Fruit fly (Drosophila melanogaster): ENCODE measurements around the gene CG43844.

CG43844 gene

DNA sequence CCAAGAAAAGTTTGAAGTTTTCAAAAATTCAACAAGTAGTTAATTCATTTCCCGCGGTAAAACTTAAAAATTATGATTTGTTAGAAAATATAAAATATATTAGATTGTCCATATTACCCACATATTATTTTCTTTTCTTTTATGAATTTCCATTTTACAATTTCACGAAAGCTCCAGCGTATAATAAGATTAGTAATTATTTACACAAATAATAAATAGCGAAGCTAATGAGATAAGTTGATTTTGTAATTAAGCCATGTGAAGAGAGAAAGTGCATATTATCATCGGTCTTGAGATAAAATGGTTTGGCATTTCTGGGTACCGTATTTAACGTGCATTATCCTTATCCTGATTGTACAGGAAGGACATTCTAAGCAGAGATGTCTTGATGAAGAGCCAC, 22.2 kb downstream of the CG43844 start, which contains the start of gene Qsox3:
Qsox3 (plus strand) TSS at position 301 of the 400 bp plus-strand sequence.
- TF ChIP-seq fd85E (GFP tag; optimal IDR thresholded peaks at IDR 0.05) (no peak), lz (GFP tag; optimal IDR thresholded peaks at IDR 0.05) (no peak), Sox14 (GFP tag; optimal IDR thresholded peaks at IDR 0.05) (no peak), CG11294 (GFP tag; IDR thresholded peaks at IDR 0.05) (no peak), CG31627 (GFP tag; optimal IDR thresholded peaks at IDR 0.05) (no peak), CG8319 (GFP tag; optimal IDR thresholded peaks at IDR 0.05) (no peak), acj6 (GFP tag; optimal IDR thresholded peaks at IDR 0.05) (no peak), Sox15 (GFP tag; optimal IDR thresholded peaks at IDR 0.05) (no peak), dac (GFP tag; optimal IDR thresholded peaks at IDR 0.05) (no peak), CG34406 (GFP tag; optimal IDR thresholded peaks at IDR 0.05) (no peak), esn (GFP tag; optimal IDR thresholded peaks at IDR 0.05) (no peak), CG6276 (GFP tag; optimal IDR thresholded peaks at IDR 0.05) (no peak), CG11902 (GFP tag; optimal IDR thresholded peaks at IDR 0.05) (no peak), cyc (GFP tag; optimal IDR thresholded peaks at IDR 0.05) (no peak), Sox102F (GFP tag; optimal IDR thresholded peaks at IDR 0.05) (no peak), spab (GFP tag; optimal IDR thresholded peaks at IDR 0.05) (no peak), CG10631 (GFP tag; optimal IDR thresholded peaks at IDR 0.05) (no peak)

DNA sequence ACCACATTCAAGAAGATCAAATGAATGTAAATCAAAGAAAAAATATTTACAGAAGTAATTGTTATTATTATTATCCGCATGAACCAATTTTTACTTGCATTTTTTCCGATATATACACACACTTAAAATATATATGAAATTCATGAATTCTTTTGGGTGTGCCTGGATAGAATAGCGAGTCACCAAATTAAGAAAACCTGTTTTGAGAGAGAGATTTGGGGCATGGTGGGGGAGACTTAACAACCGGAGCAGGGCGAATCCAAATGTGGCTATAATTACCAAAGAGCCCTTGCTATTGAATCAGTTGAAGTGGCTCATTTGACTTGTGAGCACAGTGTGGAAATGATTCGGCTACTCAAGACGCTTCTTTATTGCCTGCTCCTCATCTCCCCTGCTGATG, 24.1 kb downstream of the CG43844 start, which contains the start of gene Qsox2:
Qsox2 (plus strand) TSS at position 301 of the 400 bp plus-strand sequence.
- TF ChIP-seq dsx (GFP tag; optimal IDR thresholded peaks at IDR 0.05; ENCODE audit: poor library complexity, severe bottlenecking) (peak; percentile 43), Lpt (GFP tag; optimal IDR thresholded peaks at IDR 0.05) (no peak), CG6276 (GFP tag; optimal IDR thresholded peaks at IDR 0.05) (no peak), Sox15 (GFP tag; optimal IDR thresholded peaks at IDR 0.05) (no peak), Ets21C (GFP tag; optimal IDR thresholded peaks at IDR 0.05) (no peak), CG11902 (GFP tag; optimal IDR thresholded peaks at IDR 0.05) (no peak), fkh (GFP tag; optimal IDR thresholded peaks at IDR 0.05) (no peak), Eip93F (GFP tag; optimal IDR thresholded peaks at IDR 0.05) (no peak), CG15336 (GFP tag; IDR thresholded peaks at IDR 0.05) (no peak), Hr38 (GFP tag; optimal IDR thresholded peaks at IDR 0.05) (no peak), CG6854 (GFP tag; optimal IDR thresholded peaks at IDR 0.05) (no peak), CG11294 (GFP tag; IDR thresholded peaks at IDR 0.05) (no peak), CG9139 (GFP tag; optimal IDR thresholded peaks at IDR 0.05) (no peak), Blimp-1 (GFP tag; optimal IDR thresholded peaks at IDR 0.05) (no peak), CG6808 (GFP tag; optimal IDR thresholded peaks at IDR 0.05) (no peak), CG6792 (GFP tag; optimal IDR thresholded peaks at IDR 0.05) (no peak), CG3919 (GFP tag; optimal IDR thresholded peaks at IDR 0.05) (no peak), ss (GFP tag; optimal IDR thresholded peaks at IDR 0.05) (peak in 1 of 2 experiments; percentile 11), OdsH (GFP tag; optimal IDR thresholded peaks at IDR 0.05) (no peak), Gug (GFP tag; IDR thresholded peaks at IDR 0.05) (no peak), svp (GFP tag) (peak; percentile 19), CG4318 (GFP tag; optimal IDR thresholded peaks at IDR 0.05) (no peak)

DNA sequence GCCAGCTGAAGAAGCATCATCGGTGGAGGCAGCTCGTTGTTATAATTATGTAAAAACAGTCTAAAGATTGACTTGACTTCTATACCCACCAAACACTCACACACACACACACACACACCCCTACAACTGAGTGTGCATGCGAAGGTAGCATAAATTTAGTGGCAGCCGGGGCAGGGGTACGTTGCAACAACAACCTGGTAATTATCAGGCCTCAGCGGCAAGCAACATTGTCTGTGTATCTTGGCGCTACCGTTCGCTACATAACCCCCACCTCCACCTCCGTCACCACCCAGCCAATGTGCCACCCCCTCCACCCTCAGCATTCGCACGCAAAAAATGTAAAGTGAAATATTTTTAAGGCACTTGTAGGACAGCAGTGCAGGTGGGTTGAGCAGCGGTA, 27.6 kb downstream of the CG43844 start:
- TF ChIP-seq dsx (GFP tag; optimal IDR thresholded peaks at IDR 0.05; ENCODE audit: poor library complexity, severe bottlenecking) (peak; percentile 66), Eip93F (GFP tag; optimal IDR thresholded peaks at IDR 0.05) (no peak), ss (GFP tag; optimal IDR thresholded peaks at IDR 0.05) (peak in 1 of 2 experiments; percentile 54)

- TF ChIP-seq CG11762 (GFP tag; optimal IDR thresholded peaks at IDR 0.05; ENCODE audit: insufficient read depth): no peak
- TF ChIP-seq CG6163 (GFP tag; IDR thresholded peaks at IDR 0.05): peak; percentile 49; the same call in 1 of the 3 replicates
- TF ChIP-seq CG6792 (GFP tag; optimal IDR thresholded peaks at IDR 0.05): no peak
- no peak for TF ChIP-seq Eip93F (GFP tag; optimal IDR thresholded peaks at IDR 0.05)
- TF ChIP-seq CG10631 (GFP tag; optimal IDR thresholded peaks at IDR 0.05): peak; percentile 51
- TF ChIP-seq Smox (GFP tag; optimal IDR thresholded peaks at IDR 0.05): no peak
- TF ChIP-seq CG15336 (GFP tag; IDR thresholded peaks at IDR 0.05): no peak
- TF ChIP-seq esn (GFP tag; optimal IDR thresholded peaks at IDR 0.05): no peak
- no peak for TF ChIP-seq CG8632 (GFP tag; optimal IDR thresholded peaks at IDR 0.05)
- TF ChIP-seq CG1621 (tag; optimal IDR thresholded peaks at IDR 0.05): no peak
- TF ChIP-seq CG16779 (tag; optimal IDR thresholded peaks at IDR 0.05): no peak
- TF ChIP-seq CG7368 (GFP tag; optimal IDR thresholded peaks at IDR 0.05): no peak
- TF ChIP-seq fd59A (GFP tag; optimal IDR thresholded peaks at IDR 0.05): no peak
- TF ChIP-seq eg (GFP tag; IDR thresholded peaks at IDR 0.05): 0 out of 3 replicates have a peak, but pooled peaks have one; percentile 32
- TF ChIP-seq Eip78C (GFP tag): peak; percentile 46
- TF ChIP-seq CG8119 (GFP tag; IDR thresholded peaks at IDR 0.05): 0 out of 3 replicates have a peak, but pooled peaks have one; percentile 19
- no peak for TF ChIP-seq acj6 (GFP tag; optimal IDR thresholded peaks at IDR 0.05)
- TF ChIP-seq Ets21C (GFP tag; optimal IDR thresholded peaks at IDR 0.05): no peak
- TF ChIP-seq CG6808 (GFP tag; optimal IDR thresholded peaks at IDR 0.05): no peak
- TF ChIP-seq Lpt (GFP tag; optimal IDR thresholded peaks at IDR 0.05): no peak
Observed at dm6 chr3R:21920495-21920894, 31.2 kb downstream of the CG43844 start.

Data from whole organism, prepupa.